Worm (Caenorhabditis elegans): ENCODE data around the gene C33D9.6.

DNA sequence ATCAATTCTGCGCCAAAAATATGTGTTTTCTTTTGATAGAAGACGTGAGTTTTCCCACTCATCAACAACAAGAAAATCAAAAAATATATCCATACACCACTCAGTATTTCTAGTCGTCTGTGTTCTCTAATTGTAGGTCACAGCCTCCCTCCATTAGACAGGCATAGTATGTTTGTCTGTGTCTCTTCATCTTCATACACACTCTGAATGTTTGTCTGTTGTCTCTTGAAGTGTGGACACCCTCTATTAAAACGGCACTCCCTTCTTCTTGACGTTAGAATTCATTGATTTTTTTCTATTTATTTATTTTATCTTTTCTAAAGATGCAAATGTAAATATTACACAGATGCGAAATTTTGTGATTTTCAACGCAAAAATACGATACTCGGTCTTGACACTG lies 40.6 kb downstream of the C33D9.6 start:
- TF ChIP-seq ztf-11 (tag; optimal IDR thresholded peaks at IDR 0.05) (no peak), nhr-77 (tag; optimal IDR thresholded peaks at IDR 0.05) (no peak), elt-3 (tag; optimal IDR thresholded peaks at IDR 0.05) (no peak), skn-1 (tag; optimal IDR thresholded peaks at IDR 0.05) (no peak), nhr-11 (tag; optimal IDR thresholded peaks at IDR 0.05) (no peak), R02D3.7 (tag; optimal IDR thresholded peaks at IDR 0.05) (no peak), ZK546.5 (tag; optimal IDR thresholded peaks at IDR 0.05) (no peak)
